Worm (Caenorhabditis elegans): Measurements from ENCODE around the gene F31E8.4.
"Not testable (repeated sequence)": the region's sequence is repeated elsewhere in the genome, so short reads cannot be mapped to it uniquely, and the experiment has no call there.

F31E8.4 gene

DNA sequence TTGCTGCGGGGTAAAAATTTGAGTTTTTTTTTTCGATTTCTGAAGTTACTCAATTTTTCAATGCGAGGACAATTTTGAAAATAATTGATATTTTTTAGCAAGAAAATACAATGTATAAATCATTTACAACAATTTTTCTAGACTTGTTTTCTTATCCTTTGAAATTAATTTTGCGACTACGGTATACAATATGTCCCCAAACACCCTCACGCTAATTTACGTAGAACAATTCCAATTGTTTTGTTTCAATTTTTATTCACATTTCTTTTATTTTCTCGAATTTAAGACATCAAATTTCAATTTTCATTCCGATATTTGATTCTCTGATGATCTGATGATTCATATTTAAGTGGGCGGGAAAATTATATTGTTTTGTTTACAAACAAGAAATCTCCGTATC lies 18.0 kb downstream of the F31E8.4 start:
- TF ChIP-seq hlh-8 (tag; optimal IDR thresholded peaks at IDR 0.05) (no peak), pha-4 (tag; optimal IDR thresholded peaks at IDR 0.05) (no peak), ceh-14 (tag; optimal IDR thresholded peaks at IDR 0.05) (no peak)

ce11 chrII:6781231-6781630 lies 18.7 kb downstream of the F31E8.4 start:
- TF ChIP-seq lin-11 (tag; optimal IDR thresholded peaks at IDR 0.05): no peak
- peak; percentile 64 for TF ChIP-seq elt-2 (tag; optimal IDR thresholded peaks at IDR 0.05)

DNA sequence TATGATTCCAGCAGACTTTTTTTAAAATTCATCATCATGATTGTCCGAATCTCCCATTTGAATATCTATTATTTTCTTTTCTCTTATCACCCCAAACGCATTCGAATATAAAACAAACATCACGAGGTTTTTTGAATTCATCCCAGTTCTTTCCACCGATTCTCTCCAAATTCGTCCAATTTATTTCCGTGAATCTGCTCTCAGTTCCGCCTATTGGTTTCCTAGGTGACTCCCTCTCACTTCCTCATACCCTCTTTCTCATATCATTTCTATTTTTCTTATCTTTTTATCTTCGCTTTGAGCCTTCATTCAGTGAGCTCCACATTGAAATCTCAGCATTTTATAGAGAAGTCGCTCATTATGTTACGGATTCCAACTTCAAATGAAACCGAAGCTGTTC lies 20.9 kb downstream of the F31E8.4 start, which contains the start of gene T13C2.7:
Gene T13C2.7, plus strand, starts transcription at position 301 of the 400 bp plus-strand sequence.
- TF ChIP-seq che-1 (tag; optimal IDR thresholded peaks at IDR 0.05): no peak
- TF ChIP-seq ceh-31 (tag; optimal IDR thresholded peaks at IDR 0.05): no peak
- TF ChIP-seq hlh-15 (tag; optimal IDR thresholded peaks at IDR 0.05): no peak
- TF ChIP-seq fkh-10 (GFP tag; optimal IDR thresholded peaks at IDR 0.05): no peak
- TF ChIP-seq T23F11.4 (GFP tag; optimal IDR thresholded peaks at IDR 0.05): no peak
- TF ChIP-seq elt-2 (tag; optimal IDR thresholded peaks at IDR 0.05): no peak
- TF ChIP-seq syd-9 (tag; optimal IDR thresholded peaks at IDR 0.05): no peak
- no peak for TF ChIP-seq dmd-4 (tag; optimal IDR thresholded peaks at IDR 0.05; ENCODE audit: borderline replicate concordance)
- TF ChIP-seq fkh-6 (tag; optimal IDR thresholded peaks at IDR 0.05): no peak
- TF ChIP-seq tbx-7 (tag; optimal IDR thresholded peaks at IDR 0.05): no peak
- no peak for TF ChIP-seq pros-1 (tag; optimal IDR thresholded peaks at IDR 0.05)
- TF ChIP-seq unc-42 (tag; optimal IDR thresholded peaks at IDR 0.05): no peak
- TF ChIP-seq dve-1 (tag; optimal IDR thresholded peaks at IDR 0.05): no peak
- TF ChIP-seq ceh-48 (tag; optimal IDR thresholded peaks at IDR 0.05): no peak

DNA sequence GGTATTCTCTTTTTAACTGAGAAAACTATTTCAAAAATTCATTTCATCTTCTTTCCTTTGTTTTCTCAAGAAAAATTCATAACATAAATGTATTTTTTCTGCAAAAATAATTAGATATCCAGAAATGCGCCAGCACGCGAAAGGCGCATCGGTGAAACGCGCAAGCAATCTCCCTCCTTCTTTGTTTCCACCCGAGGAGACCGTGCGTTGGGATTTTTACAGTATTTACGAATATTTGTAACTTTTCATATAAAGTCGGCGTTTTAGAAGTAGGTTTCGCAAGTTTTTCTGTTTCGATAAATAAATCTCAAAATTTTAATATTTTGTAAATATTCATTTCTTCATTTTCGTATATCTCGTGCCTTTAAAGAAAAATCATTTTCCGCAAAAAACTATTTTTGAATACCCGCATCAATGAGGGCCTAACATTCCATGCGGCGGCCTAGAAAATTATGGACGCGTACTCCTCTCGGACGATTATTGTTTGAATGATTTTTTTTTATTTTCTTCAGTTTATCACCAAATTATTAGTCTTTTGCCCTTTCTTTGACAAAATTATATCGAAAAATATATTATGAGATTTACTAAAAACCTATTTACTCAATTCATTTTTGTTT lies 23.4 kb downstream of the F31E8.4 start, which contains the start of gene ssup-72:
Gene ssup-72, plus strand, starts transcription at position 181 of the 617 bp plus-strand sequence.
- peak; percentile 59 for TF ChIP-seq zip-5 (tag; optimal IDR thresholded peaks at IDR 0.05)
- peak; percentile 77 for TF ChIP-seq ceh-2 (tag; optimal IDR thresholded peaks at IDR 0.05)
- no peak for TF ChIP-seq lin-11 (tag; optimal IDR thresholded peaks at IDR 0.05)
- TF ChIP-seq lim-6 (tag; optimal IDR thresholded peaks at IDR 0.05): peak; percentile 14
- no peak for TF ChIP-seq sdc-2 (tag; optimal IDR thresholded peaks at IDR 0.05)
- peak; percentile 72 for TF ChIP-seq hlh-8 (tag; optimal IDR thresholded peaks at IDR 0.05)
- TF ChIP-seq rnt-1 (tag; optimal IDR thresholded peaks at IDR 0.05): peak; percentile 33
- TF ChIP-seq tbx-7 (tag; optimal IDR thresholded peaks at IDR 0.05): peak; percentile 82
- peak; percentile 32 for TF ChIP-seq unc-42 (tag; optimal IDR thresholded peaks at IDR 0.05)
- peak; percentile 39 for TF ChIP-seq elt-2 (tag; optimal IDR thresholded peaks at IDR 0.05)
- TF ChIP-seq tbx-2 (tag; optimal IDR thresholded peaks at IDR 0.05): peak; percentile 74
- no peak for TF ChIP-seq mec-3 (tag; optimal IDR thresholded peaks at IDR 0.05; ENCODE audit: borderline replicate concordance)
- peak; percentile 83 for TF ChIP-seq C08G9.2 (tag; optimal IDR thresholded peaks at IDR 0.05)
- peak; percentile 35 for TF ChIP-seq ref-2 (tag; optimal IDR thresholded peaks at IDR 0.05)
- peak; percentile 4 for TF ChIP-seq nfya-1 (tag; optimal IDR thresholded peaks at IDR 0.05)
- TF ChIP-seq ceh-14 (tag; optimal IDR thresholded peaks at IDR 0.05): peak; percentile 22
- TF ChIP-seq pax-1 (tag; optimal IDR thresholded peaks at IDR 0.05): no peak
- TF ChIP-seq ceh-34 (tag; optimal IDR thresholded peaks at IDR 0.05): peak; percentile 9
- peak; percentile 67 for TF ChIP-seq ets-4 (tag; optimal IDR thresholded peaks at IDR 0.05)
- peak; percentile 88 for TF ChIP-seq ceh-31 (tag; optimal IDR thresholded peaks at IDR 0.05)
- TF ChIP-seq ceh-18 (tag; optimal IDR thresholded peaks at IDR 0.05): no peak
- no peak for TF ChIP-seq syd-9 (tag; optimal IDR thresholded peaks at IDR 0.05)

- not testable (repeated sequence) for TF ChIP-seq pqm-1, dve-1, elt-4 (tag; optimal IDR thresholded peaks at IDR 0.05)
Observed at ce11 chrII:6775076-6775475, 24.9 kb downstream of the F31E8.4 start, which contains the start of gene agr-1. Gene agr-1 (minus strand): TSS chrII:6775176.
